Fruit fly (Drosophila melanogaster) whole organism, adult: ENCODE results near the gene CG13698.

Experiments used
- Clk ChIP-seq: fragments of 200-800 bp; sonication (Bioruptor generic); optimal IDR thresholded peaks from 2 replicates; lab custom pipeline; 2017; ENCODE audit warnings: missing biosample characterization, missing genetic modification characterization
- bab1 ChIP-seq: fragments of 200-800 bp; sonication (Bioruptor generic); optimal IDR thresholded peaks from 3 replicates; lab custom pipeline; 2019; ENCODE audit warnings: missing biosample characterization, mild to moderate bottlenecking, missing genetic modification characterization, moderate library complexity

DNA sequence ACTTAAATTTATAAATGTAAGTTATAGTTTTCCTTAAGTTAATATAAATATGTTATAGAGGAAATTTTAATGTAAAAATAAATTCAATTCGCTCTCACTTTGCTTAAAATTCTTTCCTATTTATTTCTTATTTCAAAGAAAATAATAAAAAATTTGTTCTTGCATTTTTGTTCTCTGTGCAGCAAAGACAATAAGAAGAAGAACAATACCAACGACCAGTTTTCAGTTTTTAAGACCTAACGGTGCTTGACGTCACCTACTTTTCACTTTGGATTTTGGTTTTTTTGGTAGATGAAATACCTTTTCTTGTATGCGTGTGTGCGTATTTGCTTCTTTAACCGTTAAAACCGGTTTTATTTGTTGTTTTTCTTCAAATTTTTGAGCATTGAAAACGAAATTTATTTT is 3.8 kb downstream of the CG13698 start:
- no peak for TF ChIP-seq bab1 (GFP tag; lab: Kevin White, UChicago)
- TF ChIP-seq Clk (GFP tag; lab: Kevin White, UChicago) = no peak
